Worm (Caenorhabditis elegans): ENCODE results near the gene ceh-90.

Gene ceh-90

DNA sequence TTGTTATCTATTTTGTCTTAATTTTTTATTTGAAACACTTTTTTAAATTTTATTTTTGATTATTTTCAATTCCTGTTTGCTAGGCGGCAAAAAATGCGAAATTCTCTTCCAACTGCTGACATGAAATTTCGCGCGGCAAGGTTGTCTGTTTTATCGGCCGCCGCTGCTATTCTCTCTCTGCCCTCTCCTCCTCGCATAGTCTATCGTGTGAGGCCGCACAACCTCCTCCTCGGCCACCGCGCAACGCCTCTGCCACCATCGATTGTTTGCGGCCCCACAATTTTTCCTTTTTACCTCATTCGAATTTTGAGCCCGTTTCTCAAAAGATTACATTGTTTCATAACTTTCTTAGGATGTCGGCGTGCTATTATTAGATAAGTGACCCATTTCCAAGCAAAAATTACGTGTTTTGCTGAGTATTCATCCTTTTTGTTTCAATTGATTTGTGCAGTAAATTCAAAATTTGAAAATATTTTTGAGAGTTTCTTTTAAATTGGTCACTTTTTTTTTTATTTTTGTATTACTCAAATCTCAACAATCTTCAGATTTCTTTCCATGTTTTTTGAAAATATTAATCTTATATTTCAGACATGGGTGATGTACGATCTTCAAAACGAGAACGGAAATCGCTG lies 29.4 kb downstream of the ceh-90 start, which contains the start of gene F28H6.4:
Gene F28H6.4, plus strand, starts transcription at position 582 of the 632 bp plus-strand sequence.
- TF ChIP-seq efl-1 (GFP tag; optimal IDR thresholded peaks at IDR 0.05) (peak; percentile 42), hmg-1.2 (GFP tag; IDR thresholded peaks at IDR 0.05) (peak; percentile 80; the same call in 1 of the 2 replicates), nhr-80 (tag; optimal IDR thresholded peaks at IDR 0.05) (peak; percentile 37), zfh-2 (GFP tag; conservative IDR thresholded peaks at IDR 0.05) (peak; percentile 92), attf-5 (GFP tag; optimal IDR thresholded peaks at IDR 0.05) (peak; percentile 10), madf-6 (GFP tag; IDR thresholded peaks at IDR 0.05) (0 out of 2 replicates have a peak, but pooled peaks have one; percentile 26), madf-10 (tag; optimal IDR thresholded peaks at IDR 0.05) (peak; percentile 25), cebp-1 (GFP tag; IDR thresholded peaks at IDR 0.05) (no peak; the same call in 1 of the 2 replicates), cebp-1 (tag; optimal IDR thresholded peaks at IDR 0.05) (no peak), dpff-1 (tag; optimal IDR thresholded peaks at IDR 0.05) (no peak), dox-1 (GFP tag; IDR thresholded peaks at IDR 0.05) (peak; percentile 65), madf-3 (GFP tag; IDR thresholded peaks at IDR 0.05) (no peak)

DNA sequence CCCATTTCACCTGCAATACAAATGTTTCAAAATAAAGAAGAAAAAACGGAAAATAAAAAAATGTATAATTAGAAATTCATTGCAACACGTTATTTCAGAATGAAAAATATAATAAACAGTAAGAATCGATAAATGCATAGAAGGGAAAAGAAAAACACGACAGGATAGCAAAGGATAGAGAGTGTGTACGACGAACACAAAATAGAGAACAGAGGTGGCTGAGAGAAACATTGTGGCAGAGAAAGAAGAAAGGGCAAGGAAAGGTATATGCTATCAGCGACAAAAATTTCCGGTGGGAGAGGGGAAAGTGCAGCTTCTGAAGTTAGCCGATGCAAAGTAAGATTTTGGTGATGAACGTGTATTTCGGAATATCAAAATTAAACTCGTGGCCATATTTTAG lies 30.9 kb downstream of the ceh-90 start, which contains the start of gene F28H6.6:
Gene F28H6.6, minus strand, starts transcription at position 10 of the 400 bp plus-strand sequence.
- TF ChIP-seq ccch-3 (GFP tag; optimal IDR thresholded peaks at IDR 0.05), result no peak
- TF ChIP-seq athp-1 (tag; optimal IDR thresholded peaks at IDR 0.05), result no peak
- peak; percentile 12; the same call in 1 of the 2 replicates for TF ChIP-seq hmg-1.2 (GFP tag; IDR thresholded peaks at IDR 0.05)
- TF ChIP-seq pha-4 (tag; optimal IDR thresholded peaks at IDR 0.05), result no peak
- TF ChIP-seq xnd-1 (tag; optimal IDR thresholded peaks at IDR 0.05), result no peak
- TF ChIP-seq nhr-179 (tag; optimal IDR thresholded peaks at IDR 0.05), result no peak
- no peak for TF ChIP-seq D2030.7 (GFP tag; IDR thresholded peaks at IDR 0.05)
- TF ChIP-seq ceh-79 (tag; optimal IDR thresholded peaks at IDR 0.05), result no peak

ce11 chrX:14118762-14119161 lies 38.1 kb downstream of the ceh-90 start:
- peak; percentile 6; the same call in 1 of the 2 replicates for TF ChIP-seq hmg-1.2 (GFP tag; IDR thresholded peaks at IDR 0.05)
- no peak for TF ChIP-seq snpc-4 (GFP tag; optimal IDR thresholded peaks at IDR 0.05)
- TF ChIP-seq snpc-4 (tag; optimal IDR thresholded peaks at IDR 0.05), result peak in 1 of 4 experiments; percentile 65
- no peak for TF ChIP-seq sea-2 (GFP tag; IDR thresholded peaks at IDR 0.05)

DNA sequence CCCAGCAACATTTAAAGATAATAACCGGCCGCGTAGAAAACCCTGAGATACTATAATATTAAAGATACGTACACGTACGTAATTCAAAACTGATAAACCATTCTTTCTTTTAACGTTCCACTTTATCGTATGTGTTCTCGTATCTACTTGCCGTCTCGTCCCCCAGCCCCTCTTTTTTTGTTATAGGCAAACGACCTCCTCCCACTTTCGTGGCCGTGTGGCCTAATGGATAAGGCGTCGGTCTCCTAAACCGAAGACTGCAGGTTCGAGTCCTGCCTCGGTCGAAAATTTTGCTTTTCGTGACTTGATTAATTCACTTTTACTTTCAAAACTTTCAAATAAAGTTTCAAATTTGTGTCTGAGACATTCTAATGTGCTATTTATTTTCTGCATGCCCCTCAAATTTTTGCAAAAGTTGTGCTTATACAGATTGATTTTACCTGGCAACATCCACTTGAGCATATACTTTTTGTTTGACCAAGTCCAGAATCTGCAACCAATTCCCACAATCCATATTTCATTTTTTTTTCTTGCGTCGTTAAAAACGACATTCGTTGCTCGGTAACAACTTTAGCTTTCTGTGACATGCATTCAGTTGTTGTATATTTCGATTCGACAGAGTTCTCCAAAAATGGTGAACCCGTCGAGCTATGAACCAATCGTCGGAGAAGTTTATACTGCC lies 41.2 kb downstream of the ceh-90 start, which contains the start of gene F28H6.7:
Gene F28H6.7, plus strand, starts transcription at position 632 of the 682 bp plus-strand sequence.
- TF ChIP-seq him-1 (tag; optimal IDR thresholded peaks at IDR 0.05) (peak; percentile 82), egl-44 (GFP tag; IDR thresholded peaks at IDR 0.05) (0 out of 2 replicates have a peak, but pooled peaks have one; percentile 57), bed-1 (GFP tag; IDR thresholded peaks at IDR 0.05) (no peak), B0019.2 (GFP tag; conservative IDR thresholded peaks at IDR 0.05) (no peak), nhr-179 (tag; optimal IDR thresholded peaks at IDR 0.05) (no peak), gei-17 (GFP tag; optimal IDR thresholded peaks at IDR 0.05) (no peak), ztf-25 (GFP tag; IDR thresholded peaks at IDR 0.05) (0 out of 2 replicates have a peak, but pooled peaks have one; percentile 65), pha-4 (tag; optimal IDR thresholded peaks at IDR 0.05) (no peak), ceh-27 (GFP tag; optimal IDR thresholded peaks at IDR 0.05) (peak; percentile 29), die-1 (tag; optimal IDR thresholded peaks at IDR 0.05) (peak; percentile 82), F22D6.2 (tag; optimal IDR thresholded peaks at IDR 0.05) (no peak), mes-4 (tag; optimal IDR thresholded peaks at IDR 0.05) (no peak), snpc-1.1 (tag; optimal IDR thresholded peaks at IDR 0.05; ENCODE audit: insufficient read depth) (peak; percentile 39), unc-62 (GFP tag; optimal IDR thresholded peaks at IDR 0.05) (no peak), lsl-1 (GFP tag; optimal IDR thresholded peaks at IDR 0.05) (no peak), rpc-1 (optimal IDR thresholded peaks at IDR 0.05) (peak; percentile 84), rpc-1 (tag; optimal IDR thresholded peaks at IDR 0.05) (peak; percentile 85), unc-130 (GFP tag; optimal IDR thresholded peaks at IDR 0.05) (peak; percentile 32), akir-1 (GFP tag; optimal IDR thresholded peaks at IDR 0.05) (no peak), ekl-4 (GFP tag; IDR thresholded peaks at IDR 0.05) (no peak), B0035.1 (tag; optimal IDR thresholded peaks at IDR 0.05) (peak; percentile 49), mel-28 (tag; optimal IDR thresholded peaks at IDR 0.05; ENCODE audit: borderline replicate concordance) (no peak), zfh-2 (GFP tag; conservative IDR thresholded peaks at IDR 0.05) (no peak), sptf-2 (GFP tag; optimal IDR thresholded peaks at IDR 0.05) (no peak)

Data from whole organism, young adult.